3 fruit fly cellular contexts compared by ENCODE assay signal in genomic region chr3L:956862-957261, dm6.
TF ChIP-seq lines count a peak whose summit lies in the region.

No protein-coding gene starts in this region.

- no peak for TF ChIP-seq CTCF in whole organism, embryonic (GFP tag; optimal IDR thresholded peaks at IDR 0.05; lab: Kevin White, UChicago)

TF ChIP-seq in whole organism, embryonic, 481 proteins besides CTCF, POLR2A, EP300 and RAD21:
- TF ChIP-seq pnt (GFP tag; optimal IDR thresholded peaks at IDR 0.05; lab: Kevin White, UChicago) (no peak), CG7786 (GFP tag; optimal IDR thresholded peaks at IDR 0.05; lab: Kevin White, UChicago) (no peak), ind (GFP tag; optimal IDR thresholded peaks at IDR 0.05; lab: Kevin White, UChicago) (no peak), slou (GFP tag; optimal IDR thresholded peaks at IDR 0.05; lab: Kevin White, UChicago) (no peak), wdn (GFP tag; IDR thresholded peaks at IDR 0.05; lab: Robert Waterston, UW) (no peak), sens (GFP tag; lab: Kevin White, UChicago) (peak; percentile 76), crol (GFP tag; IDR thresholded peaks at IDR 0.05; lab: Robert Waterston, UW) (0 out of 2 replicates have a peak, but pooled peaks have one; percentile 12), sim (GFP tag; IDR thresholded peaks at IDR 0.05; lab: Robert Waterston, UW) (no peak), Taf1 (GFP tag; IDR thresholded peaks at IDR 0.05; lab: Robert Waterston, UW) (0 out of 2 replicates have a peak, but pooled peaks have one; percentile 13), lab (GFP tag; optimal IDR thresholded peaks at IDR 0.05; lab: Kevin White, UChicago) (peak; percentile 4), Max (GFP tag; optimal IDR thresholded peaks at IDR 0.05; lab: Kevin White, UChicago) (no peak), sna (GFP tag; IDR thresholded peaks at IDR 0.05; lab: Robert Waterston, UW; ENCODE audit: partially characterized antibody) (no peak), Usf (GFP tag; optimal IDR thresholded peaks at IDR 0.05; lab: Kevin White, UChicago) (no peak)

TF ChIP-seq in whole organism, prepupa, 60 proteins besides CTCF, POLR2A, EP300 and RAD21:
- TF ChIP-seq CG32006 (GFP tag; optimal IDR thresholded peaks at IDR 0.05; lab: Kevin White, UChicago) (peak; percentile 51), Eip78C (GFP tag; lab: Kevin White, UChicago) (peak; percentile 61), fkh (GFP tag; optimal IDR thresholded peaks at IDR 0.05; lab: Kevin White, UChicago) (no peak), CG4318 (GFP tag; optimal IDR thresholded peaks at IDR 0.05; lab: Kevin White, UChicago) (peak; percentile 34), pdm3 (GFP tag; optimal IDR thresholded peaks at IDR 0.05; lab: Kevin White, UChicago) (peak; percentile 1), Hr4 (GFP tag; optimal IDR thresholded peaks at IDR 0.05; lab: Kevin White, UChicago) (peak; percentile 52), CG16779 (tag; optimal IDR thresholded peaks at IDR 0.05; lab: Kevin White, UChicago) (no peak), eg (GFP tag; IDR thresholded peaks at IDR 0.05; lab: Robert Waterston, UW) (0 out of 3 replicates have a peak, but pooled peaks have one; percentile 5)

TF ChIP-seq in whole organism, pupa, 21 proteins besides CTCF, POLR2A, EP300 and RAD21:
- TF ChIP-seq CG8301 (tag; optimal IDR thresholded peaks at IDR 0.05; lab: Kevin White, UChicago), result peak; percentile 8
- TF ChIP-seq Pif1A (GFP tag; optimal IDR thresholded peaks at IDR 0.05; lab: Kevin White, UChicago), result no peak
- TF ChIP-seq CG15710 (tag; optimal IDR thresholded peaks at IDR 0.05; lab: Kevin White, UChicago), result no peak
- no peak for TF ChIP-seq CG8159 (tag; optimal IDR thresholded peaks at IDR 0.05; lab: Kevin White, UChicago)
- no peak for TF ChIP-seq gl (tag; optimal IDR thresholded peaks at IDR 0.05; lab: Kevin White, UChicago)
- no peak for TF ChIP-seq rn (GFP tag; IDR thresholded peaks at IDR 0.05; lab: Robert Waterston, UW)
- no peak for TF ChIP-seq CG32121 (GFP tag; IDR thresholded peaks at IDR 0.05; lab: Robert Waterston, UW)
- TF ChIP-seq CG14655 (GFP tag; optimal IDR thresholded peaks at IDR 0.05; lab: Kevin White, UChicago), result peak; percentile 31
- no peak for TF ChIP-seq CG4496 (GFP tag; IDR thresholded peaks at IDR 0.05; lab: Robert Waterston, UW)
